Fruit fly (Drosophila melanogaster) Kc167 (cell line): ENCODE results near the gene CG15322.
"Not testable (repeated sequence)": the region's sequence is repeated elsewhere in the genome, so short reads cannot be mapped to it uniquely, and the experiment has no call there.

ENCODE experiments used
- Myc ChIP-seq: fragments of >200 bp; optimal IDR thresholded peaks from 2 replicates; lab custom pipeline; 2017; ENCODE audit warnings: missing external identifiers
- Sin3A ChIP-seq: fragments of >200 bp; optimal IDR thresholded peaks from 2 replicates; lab custom pipeline; 2018; ENCODE audit warnings: missing external identifiers
- h ChIP-seq: fragments of >200 bp; optimal IDR thresholded peaks from 3 replicates; lab custom pipeline; 2018; ENCODE audit warnings: missing external identifiers
- insv ChIP-seq: fragments of >200 bp; optimal IDR thresholded peaks from 3 replicates; lab custom pipeline; 2018; ENCODE audit warnings: missing external identifiers
- psq ChIP-seq: fragments of >200 bp; optimal IDR thresholded peaks from 2 replicates; lab custom pipeline; 2017; ENCODE audit warnings: missing external identifiers
- ttk ChIP-seq: sonication (Bioruptor generic); optimal IDR thresholded peaks from 2 replicates; lab custom pipeline; 2017; ENCODE audit warnings: missing external identifiers

The CG15322 gene

dm6 chrX:20147693-20148174 is 14.4 kb downstream of the CG15322 start, which contains the start of gene aspr:
Gene aspr (plus strand): TSS chrX:20148124.
- TF ChIP-seq psq (no peak), Sin3A (lab: Kevin White, UChicago) (no peak), Myc (lab: Kevin White, UChicago) (no peak), ttk (lab: Kevin White, UChicago) (no peak), insv (lab: Kevin White, UChicago) (no peak), h (lab: Kevin White, UChicago) (no peak)

DNA sequence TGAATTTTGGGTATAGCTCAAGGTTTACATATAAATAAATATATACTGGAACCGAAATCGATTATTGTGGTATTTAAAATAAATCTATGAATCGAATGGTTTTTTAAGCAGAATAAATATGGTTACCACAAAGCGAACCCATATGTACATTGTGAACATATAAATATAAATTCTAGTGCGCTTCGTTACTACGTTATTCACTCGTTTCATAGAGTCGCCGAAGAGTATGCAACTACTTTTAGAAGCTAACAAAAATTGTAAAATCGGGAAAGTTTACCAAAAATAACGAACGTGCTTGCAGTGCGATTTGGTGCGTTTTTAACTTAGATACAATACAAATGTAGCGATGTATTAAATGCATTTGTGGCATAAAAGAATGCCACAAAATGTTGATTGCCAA is 22.6 kb downstream of the CG15322 start:
- TF ChIP-seq ttk (lab: Kevin White, UChicago), result no peak
- TF ChIP-seq psq, result no peak
- TF ChIP-seq Myc (lab: Kevin White, UChicago), result no peak
- no peak for TF ChIP-seq h (lab: Kevin White, UChicago)
- TF ChIP-seq Sin3A (lab: Kevin White, UChicago), result no peak
- no peak for TF ChIP-seq insv (lab: Kevin White, UChicago)

- TF ChIP-seq psq (no peak), insv (lab: Kevin White, UChicago) (no peak), h (lab: Kevin White, UChicago) (no peak), Sin3A (lab: Kevin White, UChicago) (no peak), Myc (lab: Kevin White, UChicago) (no peak), ttk (lab: Kevin White, UChicago) (no peak)
These were observed 25.1 kb downstream of the CG15322 start for dm6 chrX:20158491-20158890.

- no peak for TF ChIP-seq Myc (lab: Kevin White, UChicago)
- no peak for TF ChIP-seq ttk (lab: Kevin White, UChicago)
- no peak for TF ChIP-seq h (lab: Kevin White, UChicago)
- no peak for TF ChIP-seq psq
- TF ChIP-seq insv (lab: Kevin White, UChicago), result no peak
- TF ChIP-seq Sin3A (lab: Kevin White, UChicago), result no peak
These were observed 25.6 kb downstream of the CG15322 start for dm6 chrX:20158943-20159385.

DNA sequence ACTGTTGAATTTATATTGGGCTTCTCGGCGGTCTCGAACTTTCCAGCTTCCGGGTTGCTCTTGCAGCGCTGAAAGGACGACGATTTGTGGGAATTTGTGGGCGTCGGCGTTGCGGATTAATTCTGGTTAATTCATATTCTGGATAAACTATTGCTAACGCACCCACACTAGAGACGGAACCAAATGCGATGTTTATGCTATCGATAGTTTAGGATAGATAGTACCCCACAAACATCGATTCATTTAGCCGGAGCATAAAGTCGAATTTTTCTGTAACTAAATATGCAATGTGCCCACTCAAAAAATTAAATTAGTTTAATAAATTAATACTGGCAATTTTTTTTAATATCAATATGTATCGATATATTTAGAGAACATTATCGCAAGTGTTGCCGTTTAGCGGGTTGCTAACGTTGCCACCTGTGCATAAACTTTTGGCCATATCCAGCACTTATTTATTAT is 26.3 kb downstream of the CG15322 start, which contains the start of gene Rab35:
Gene Rab35, minus strand, starts transcription at position 194 of the 462 bp plus-strand sequence.
- TF ChIP-seq Sin3A (lab: Kevin White, UChicago) (no peak), Myc (lab: Kevin White, UChicago) (no peak), insv (lab: Kevin White, UChicago) (no peak), h (lab: Kevin White, UChicago) (no peak), psq (no peak)

- TF ChIP-seq h (lab: Kevin White, UChicago) (no peak), psq (no peak), Sin3A (lab: Kevin White, UChicago) (no peak), ttk (lab: Kevin White, UChicago) (no peak), insv (lab: Kevin White, UChicago) (no peak), Myc (lab: Kevin White, UChicago) (no peak)
These were observed 29.2 kb downstream of the CG15322 start for dm6 chrX:20162586-20162985.

- TF ChIP-seq insv (lab: Kevin White, UChicago) (no peak), Myc (lab: Kevin White, UChicago) (no peak), psq (no peak), ttk (lab: Kevin White, UChicago) (no peak)
These were observed 32.5 kb downstream of the CG15322 start, which contains the start of gene Phf7 for dm6 chrX:20165773-20166412. Gene Phf7 (minus strand): TSS chrX:20165830.

dm6 chrX:20166484-20167038 is 33.2 kb downstream of the CG15322 start, which contains the start of gene CG9577:
Gene CG9577 (plus strand): TSS chrX:20166673.
- TF ChIP-seq Myc (lab: Kevin White, UChicago), result no peak
- TF ChIP-seq insv (lab: Kevin White, UChicago), result no peak
- no peak for TF ChIP-seq psq
- TF ChIP-seq h (lab: Kevin White, UChicago), result no peak
- no peak for TF ChIP-seq Sin3A (lab: Kevin White, UChicago)
- TF ChIP-seq ttk (lab: Kevin White, UChicago), result no peak

dm6 chrX:20169898-20170297 is 36.5 kb downstream of the CG15322 start, which contains the start of the genes CG9581 and CG9578:
Gene CG9581 (minus strand): TSS chrX:20169981.
Gene CG9578 (plus strand): TSS chrX:20170222.
- TF ChIP-seq ttk (lab: Kevin White, UChicago), result no peak
- TF ChIP-seq psq, result no peak
- TF ChIP-seq insv (lab: Kevin White, UChicago), result no peak
- TF ChIP-seq h (lab: Kevin White, UChicago), result no peak
- no peak for TF ChIP-seq Sin3A (lab: Kevin White, UChicago)
- TF ChIP-seq Myc (lab: Kevin White, UChicago), result no peak

dm6 chrX:20173464-20173995 is 40.2 kb downstream of the CG15322 start, which contains the start of gene AnxB10:
Gene AnxB10 (minus strand): TSS chrX:20173514.
- TF ChIP-seq ttk (lab: Kevin White, UChicago) (no peak), h (lab: Kevin White, UChicago) (no peak), Myc (lab: Kevin White, UChicago) (no peak), insv (lab: Kevin White, UChicago) (no peak), psq (no peak), Sin3A (lab: Kevin White, UChicago) (no peak)

DNA sequence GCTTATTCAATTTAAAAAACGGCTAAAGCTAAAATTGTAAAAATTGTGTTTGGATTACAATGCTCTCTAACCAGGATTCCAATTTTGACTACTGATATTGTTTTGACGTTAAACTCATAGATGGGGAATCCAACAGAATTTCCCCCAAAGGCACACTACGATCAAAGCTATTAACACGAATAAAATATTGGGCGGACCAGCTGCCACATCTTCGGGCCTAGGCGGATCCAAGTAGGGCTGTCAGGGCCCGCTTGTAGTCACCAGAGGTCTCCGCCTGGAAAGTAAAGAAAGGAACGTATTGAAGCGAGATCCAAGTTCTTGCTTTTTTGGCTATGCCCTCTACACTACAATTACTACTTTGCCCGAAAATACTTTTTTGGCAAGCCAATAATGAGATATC is 45.2 kb downstream of the CG15322 start, which contains the start of gene Sdic1:
Gene Sdic1, minus strand, starts transcription at position 101 of the 400 bp plus-strand sequence.
- not testable (repeated sequence) for TF ChIP-seq h, Sin3A, Myc (lab: Kevin White, UChicago)
